Worm (Caenorhabditis elegans): ENCODE measurements around the gene Y41D4B.11.
"Not testable (repeated sequence)": the region's sequence is repeated elsewhere in the genome, so short reads cannot be mapped to it uniquely, and the experiment has no call there.

Gene Y41D4B.11

DNA sequence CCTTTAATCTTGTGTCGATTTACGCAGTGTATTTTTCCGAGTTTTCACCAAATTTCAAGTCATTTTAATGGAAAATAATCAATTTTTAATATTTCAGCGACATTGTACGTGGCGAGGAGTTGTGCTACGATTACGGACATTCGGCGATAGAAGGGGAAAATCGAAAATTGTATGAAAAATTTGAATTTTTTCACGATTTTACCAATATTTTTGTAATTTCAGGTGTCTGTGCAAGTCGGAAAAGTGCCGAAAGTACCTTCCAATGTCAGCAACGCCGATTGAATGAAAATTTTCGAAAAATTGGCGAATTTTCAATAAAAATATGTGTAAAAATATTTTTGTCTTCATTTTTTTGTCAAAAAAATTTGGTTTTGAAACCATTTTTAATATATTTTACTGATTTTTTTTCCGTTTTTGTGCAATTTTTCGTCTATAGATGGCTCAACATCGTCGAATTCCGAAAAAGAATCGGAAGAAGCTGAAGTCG, at the start of gene Y41D4B.11:
TSS of gene Y41D4B.11 (plus strand) at position 437 of the 487 bp plus-strand sequence.
- TF ChIP-seq him-1 (tag; optimal IDR thresholded peaks at IDR 0.05) (no peak), dao-5 (tag; optimal IDR thresholded peaks at IDR 0.05) (no peak), W03F9.2 (tag; optimal IDR thresholded peaks at IDR 0.05) (no peak)

DNA sequence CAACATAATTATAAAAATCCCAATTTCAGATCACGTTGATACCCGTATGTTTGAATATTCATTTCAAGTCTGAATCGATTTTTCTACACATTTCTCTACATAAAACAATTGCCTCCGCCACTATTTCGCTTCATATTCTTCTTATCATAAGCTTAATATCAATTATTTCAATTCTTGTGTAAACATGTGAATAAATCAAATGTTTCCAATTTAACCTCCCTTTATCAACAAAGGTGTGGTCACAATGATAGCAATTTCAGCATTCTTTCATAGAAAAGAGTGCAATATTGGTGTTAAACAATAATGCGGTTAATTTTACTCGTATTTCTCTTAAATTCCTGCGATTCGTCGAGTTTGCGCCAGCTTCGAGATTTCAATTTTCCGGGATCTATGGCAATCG, 45.6 kb upstream of the Y41D4B.11 start, which contains the start of gene Y41D4B.17:
TSS of gene Y41D4B.17 (plus strand) at position 174 of the 400 bp plus-strand sequence.
- TF ChIP-seq W03F9.2 (tag; optimal IDR thresholded peaks at IDR 0.05) (no peak), him-1 (tag; optimal IDR thresholded peaks at IDR 0.05) (no peak), dao-5 (tag; optimal IDR thresholded peaks at IDR 0.05) (no peak)

DNA sequence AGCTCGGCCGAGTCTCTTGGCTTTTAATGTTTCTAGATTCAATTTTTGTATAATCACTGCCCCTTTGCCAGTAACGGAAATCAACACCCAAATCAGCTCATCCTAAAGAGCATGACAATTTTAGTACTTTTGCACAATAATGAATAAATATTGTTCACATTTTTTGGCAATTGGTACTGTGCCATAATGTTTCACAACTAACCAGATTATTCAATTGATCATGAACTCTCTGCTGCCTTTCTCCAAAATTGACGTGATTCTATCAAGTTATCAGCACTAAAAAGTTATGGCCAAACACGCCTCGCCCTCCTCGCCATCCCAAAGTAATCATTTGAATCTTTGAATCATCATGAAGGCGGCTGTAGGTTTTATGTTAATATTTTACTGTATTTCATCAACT, 43.6 kb upstream of the Y41D4B.11 start, which contains the start of gene hpo-6:
TSS of gene hpo-6 (plus strand) at position 301 of the 400 bp plus-strand sequence.
- TF ChIP-seq dao-5 (tag; optimal IDR thresholded peaks at IDR 0.05) (no peak), W03F9.2 (tag; optimal IDR thresholded peaks at IDR 0.05) (no peak), him-1 (tag; optimal IDR thresholded peaks at IDR 0.05) (no peak)

DNA sequence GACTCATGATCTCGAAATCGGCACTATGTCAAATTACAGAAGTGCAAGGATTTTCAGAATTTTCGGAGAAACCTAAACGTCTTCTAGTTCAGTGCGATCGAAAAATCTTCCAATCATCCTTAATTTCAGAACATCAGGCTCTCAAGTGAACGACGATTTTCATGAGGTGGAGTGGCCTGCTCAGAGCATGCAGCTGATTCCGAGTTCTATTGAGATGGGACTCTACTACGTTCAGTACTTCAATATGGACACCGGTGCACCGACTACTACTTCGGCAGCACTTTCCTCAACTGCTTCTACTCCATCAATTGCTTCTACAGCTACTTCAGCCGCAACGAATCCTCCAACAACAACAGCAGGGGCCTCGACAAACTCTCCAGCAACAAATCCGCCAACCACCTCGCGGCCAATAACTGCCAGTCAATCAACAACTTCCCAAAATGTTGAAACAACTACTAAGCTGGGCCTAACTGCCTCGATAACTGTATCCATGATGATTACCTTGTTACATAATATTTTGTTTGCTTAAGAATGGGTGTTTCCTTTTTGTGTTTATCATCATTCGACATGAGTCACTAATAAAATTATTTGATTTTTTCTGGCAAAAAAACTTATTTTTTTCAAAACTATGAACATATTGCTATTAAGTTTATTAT, 41.9 kb upstream of the Y41D4B.11 start, which contains the start of gene Y41D4B.15:
TSS of gene Y41D4B.15 (plus strand) at position 606 of the 656 bp plus-strand sequence.
- TF ChIP-seq him-1 (tag; optimal IDR thresholded peaks at IDR 0.05) (no peak), dao-5 (tag; optimal IDR thresholded peaks at IDR 0.05) (no peak), W03F9.2 (tag; optimal IDR thresholded peaks at IDR 0.05) (no peak)

DNA sequence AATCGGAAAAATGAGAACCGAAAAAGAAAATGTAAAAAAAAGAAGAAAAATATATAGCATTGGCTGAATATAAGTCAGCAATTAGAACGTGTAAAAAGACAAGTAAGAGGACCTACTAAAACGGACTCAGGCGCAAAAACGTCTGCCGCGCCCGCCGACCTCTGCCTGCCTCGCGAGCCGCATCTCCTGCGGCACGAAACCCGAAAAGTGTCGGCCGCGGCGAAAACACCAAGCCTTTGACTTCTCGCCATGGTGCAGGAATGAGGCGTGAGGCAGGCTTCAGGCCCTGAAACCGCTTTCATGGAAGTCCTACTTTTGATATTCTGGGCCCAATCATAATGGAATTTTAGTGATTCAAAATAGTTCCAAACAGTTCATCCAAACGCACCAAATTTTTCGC, 39.8 kb upstream of the Y41D4B.11 start:
- TF ChIP-seq W03F9.2 (tag; optimal IDR thresholded peaks at IDR 0.05), result no peak
- no peak for TF ChIP-seq him-1 (tag; optimal IDR thresholded peaks at IDR 0.05)
- no peak for TF ChIP-seq dao-5 (tag; optimal IDR thresholded peaks at IDR 0.05)

DNA sequence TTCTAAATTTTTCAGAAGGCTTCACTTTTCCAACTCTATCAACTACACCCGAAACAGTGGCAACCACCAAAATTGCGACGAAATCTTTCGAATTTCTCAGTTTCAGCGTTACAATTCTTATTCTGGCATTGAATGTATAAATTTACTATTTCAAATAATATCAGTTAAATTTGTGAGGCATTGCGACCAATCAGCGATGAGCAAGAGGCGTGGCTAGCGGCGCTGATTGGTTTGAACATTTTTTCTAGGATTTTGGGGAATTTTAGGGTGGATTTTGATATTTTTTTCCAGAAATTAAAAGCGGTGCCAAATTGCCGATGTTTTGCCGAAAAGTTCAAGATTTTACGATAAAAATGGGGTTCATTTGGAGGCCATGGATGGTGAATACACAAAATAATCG, 37.9 kb upstream of the Y41D4B.11 start:
- TF ChIP-seq him-1 (tag; optimal IDR thresholded peaks at IDR 0.05) (no peak), W03F9.2 (tag; optimal IDR thresholded peaks at IDR 0.05) (no peak), dao-5 (tag; optimal IDR thresholded peaks at IDR 0.05) (no peak)

DNA sequence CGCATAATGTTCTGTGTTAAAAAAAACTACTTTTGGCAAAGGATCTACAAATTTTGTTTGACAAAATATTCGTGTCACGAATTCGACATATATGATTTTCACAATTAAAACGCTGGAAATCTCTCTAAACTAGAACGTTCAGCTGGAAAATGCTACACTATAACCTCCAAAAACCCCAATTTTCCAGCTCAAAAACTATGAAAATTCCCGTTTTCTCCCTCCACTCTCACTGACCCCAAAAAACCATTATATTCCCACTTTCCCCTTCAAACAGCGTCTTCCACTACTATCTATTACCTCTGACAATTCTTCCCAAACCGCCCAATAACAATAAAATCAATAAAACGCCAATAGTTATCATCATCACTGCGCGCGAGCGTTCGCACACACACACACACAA, 28.8 kb upstream of the Y41D4B.11 start, which contains the start of gene Y41D4B.14:
TSS of gene Y41D4B.14 (plus strand) at position 301 of the 400 bp plus-strand sequence.
- TF ChIP-seq W03F9.2 (tag; optimal IDR thresholded peaks at IDR 0.05), result no peak
- no peak for TF ChIP-seq dao-5 (tag; optimal IDR thresholded peaks at IDR 0.05)
- TF ChIP-seq him-1 (tag; optimal IDR thresholded peaks at IDR 0.05), result no peak

DNA sequence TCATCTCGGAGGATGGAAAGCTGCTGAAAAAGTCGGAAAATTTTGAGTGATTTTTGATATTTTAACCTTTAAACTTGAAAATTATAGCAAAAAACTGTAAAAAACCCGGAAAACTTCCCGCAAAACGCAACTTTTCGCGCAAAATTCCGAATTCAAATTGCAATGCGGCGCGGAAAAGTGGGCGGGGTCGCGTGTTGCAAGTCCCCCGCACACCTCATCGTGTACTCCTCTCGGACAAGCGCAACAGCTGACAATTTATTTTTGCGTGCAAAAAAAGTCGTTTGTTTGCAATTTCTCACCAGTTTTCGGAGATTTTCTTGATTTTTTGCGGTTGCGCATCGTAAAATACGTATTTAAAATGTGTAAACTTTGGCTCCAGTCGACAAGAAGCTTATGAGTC, 9.7 kb upstream of the Y41D4B.11 start, which contains the start of gene npp-8:
TSS of gene npp-8 (minus strand) at position 23 of the 400 bp plus-strand sequence.
- TF ChIP-seq W03F9.2 (tag; optimal IDR thresholded peaks at IDR 0.05) (peak; percentile 88), him-1 (tag; optimal IDR thresholded peaks at IDR 0.05) (no peak), dao-5 (tag; optimal IDR thresholded peaks at IDR 0.05) (no peak)

DNA sequence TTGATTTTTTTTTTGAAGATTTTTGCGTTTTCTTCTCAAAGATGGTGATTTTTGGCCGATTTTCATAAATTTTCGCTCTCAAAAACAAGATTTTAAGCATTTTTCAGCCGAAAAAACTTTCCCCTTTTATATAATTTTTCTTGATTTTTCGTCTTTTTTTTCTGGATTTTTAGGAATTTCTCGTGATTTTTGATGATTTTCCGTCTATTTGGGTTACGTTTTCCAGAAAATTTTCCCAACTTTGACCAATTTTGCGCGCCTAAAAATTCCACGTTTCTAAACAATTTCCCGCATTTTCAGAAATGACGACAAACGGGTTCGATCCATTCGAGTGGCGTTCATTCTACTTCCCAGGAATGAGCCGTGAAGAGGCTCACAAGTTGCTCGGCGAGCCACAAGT, 8.5 kb upstream of the Y41D4B.11 start, which contains the start of gene ced-2:
TSS of gene ced-2 (plus strand) at position 301 of the 400 bp plus-strand sequence.
- TF ChIP-seq him-1 (tag; optimal IDR thresholded peaks at IDR 0.05), result no peak
- TF ChIP-seq W03F9.2 (tag; optimal IDR thresholded peaks at IDR 0.05), result no peak

DNA sequence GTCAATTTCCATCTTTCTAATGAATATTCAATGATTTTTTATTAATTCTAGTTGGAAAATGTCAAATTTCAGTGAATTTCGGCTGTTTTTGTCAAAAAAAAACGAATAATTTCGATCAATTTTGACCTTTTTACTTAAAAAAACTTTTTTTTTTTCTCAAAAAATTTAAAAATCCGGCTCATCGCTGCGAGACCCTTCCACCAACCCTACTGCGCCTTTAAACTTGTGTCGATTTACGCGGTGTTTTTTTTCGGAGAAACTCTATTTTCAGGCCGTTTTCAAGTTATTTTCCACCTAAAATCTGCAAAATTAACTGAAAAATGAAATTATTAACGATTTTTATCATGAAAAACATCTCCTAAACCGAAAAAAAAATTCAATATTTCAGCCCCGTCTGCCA, 4.7 kb upstream of the Y41D4B.11 start:
- TF ChIP-seq dao-5 (tag; optimal IDR thresholded peaks at IDR 0.05), result no peak
- TF ChIP-seq W03F9.2 (tag; optimal IDR thresholded peaks at IDR 0.05), result no peak
- TF ChIP-seq him-1 (tag; optimal IDR thresholded peaks at IDR 0.05), result no peak

DNA sequence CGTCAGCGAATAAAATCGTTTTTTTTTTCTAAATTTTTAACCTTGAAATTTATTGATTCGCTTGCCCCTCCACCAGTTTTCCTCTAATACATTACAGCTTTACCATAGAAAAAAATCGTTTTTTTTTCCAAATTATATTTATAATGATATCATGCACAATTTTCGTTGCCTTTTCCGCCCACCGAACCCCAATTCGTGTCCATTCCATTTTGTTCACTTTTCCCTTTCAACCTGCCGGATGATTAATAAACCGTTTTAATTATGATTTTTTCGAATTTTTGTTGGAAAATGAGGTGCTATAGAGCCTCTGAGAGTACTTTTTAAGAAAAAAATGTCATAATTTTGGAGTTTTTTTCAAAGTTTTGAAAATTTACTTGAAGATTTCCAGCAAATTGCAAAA, 4.2 kb upstream of the Y41D4B.11 start, which contains the start of gene set-23:
TSS of gene set-23 (plus strand) at position 301 of the 400 bp plus-strand sequence.
- TF ChIP-seq dao-5 (tag; optimal IDR thresholded peaks at IDR 0.05) (no peak), W03F9.2 (tag; optimal IDR thresholded peaks at IDR 0.05) (no peak), him-1 (tag; optimal IDR thresholded peaks at IDR 0.05) (no peak)

DNA sequence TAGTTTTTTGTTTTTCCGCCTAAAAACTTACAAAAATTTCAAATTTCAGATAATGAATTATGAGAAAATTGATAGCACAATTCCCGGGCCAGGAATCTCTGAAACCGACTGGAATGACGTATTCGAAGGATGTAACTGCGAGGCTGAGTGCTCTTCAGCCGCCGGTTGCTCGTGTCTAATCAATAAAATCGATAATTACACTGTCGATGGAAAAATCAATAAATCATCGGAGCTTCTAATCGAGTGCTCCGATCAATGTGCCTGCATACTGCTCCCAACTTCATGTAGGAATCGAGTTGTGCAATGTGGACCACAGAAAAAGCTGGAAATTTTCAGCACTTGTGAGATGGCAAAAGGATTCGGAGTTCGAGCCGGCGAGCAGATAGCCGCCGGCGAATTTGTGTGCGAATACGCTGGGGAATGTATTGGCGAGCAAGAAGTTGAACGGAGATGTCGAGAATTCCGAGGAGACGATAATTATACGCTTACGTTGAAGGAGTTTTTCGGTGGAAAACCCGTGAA, 2.5 kb upstream of the Y41D4B.11 start:
- TF ChIP-seq dao-5 (tag; optimal IDR thresholded peaks at IDR 0.05) (no peak), W03F9.2 (tag; optimal IDR thresholded peaks at IDR 0.05) (no peak), him-1 (tag; optimal IDR thresholded peaks at IDR 0.05) (no peak)

DNA sequence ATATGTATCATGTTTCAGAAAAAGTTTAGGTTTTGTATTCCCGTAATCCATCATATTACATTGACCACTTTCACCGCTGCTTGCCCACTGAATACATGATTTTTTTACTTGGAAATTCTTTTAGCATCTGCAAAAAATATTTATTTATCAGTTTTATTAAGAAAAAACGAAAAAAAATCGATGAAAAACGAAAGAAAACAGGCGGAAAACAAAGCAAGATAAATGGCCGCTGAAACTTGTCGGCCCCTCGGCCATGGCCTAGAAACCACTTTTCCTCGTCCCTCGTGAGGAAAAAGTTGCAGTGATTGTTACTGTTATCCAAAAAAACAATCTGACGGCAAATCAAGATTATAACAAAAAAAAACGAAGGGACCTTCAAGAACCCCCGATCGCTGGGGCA, 4.5 kb downstream of the Y41D4B.11 start, which contains the start of gene dsl-3:
TSS of gene dsl-3 (plus strand) at position 301 of the 400 bp plus-strand sequence.
- not testable (repeated sequence) for TF ChIP-seq dao-5, W03F9.2, him-1 (tag; optimal IDR thresholded peaks at IDR 0.05)

DNA sequence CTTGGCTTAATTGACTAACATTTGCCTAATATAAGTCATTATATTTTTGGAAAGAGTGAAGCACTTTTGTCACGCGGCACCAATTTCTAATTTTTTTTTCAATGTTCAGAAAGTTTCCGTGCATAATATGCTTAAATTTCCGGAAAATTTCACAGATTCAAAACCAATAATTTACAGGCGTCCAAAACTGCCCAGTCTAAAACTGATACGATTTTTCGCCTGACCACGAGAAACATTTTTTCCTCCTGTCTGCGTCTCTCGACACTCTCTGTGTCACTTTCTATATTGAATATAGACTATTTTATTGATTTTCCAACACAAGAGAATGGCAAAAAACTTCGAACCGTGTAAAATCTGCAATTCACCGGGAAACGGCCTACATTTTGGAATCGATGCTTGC, 8.1 kb downstream of the Y41D4B.11 start, which contains the start of gene nhr-122:
TSS of gene nhr-122 (plus strand) at position 301 of the 400 bp plus-strand sequence.
- TF ChIP-seq W03F9.2 (tag; optimal IDR thresholded peaks at IDR 0.05) (no peak), him-1 (tag; optimal IDR thresholded peaks at IDR 0.05) (no peak), dao-5 (tag; optimal IDR thresholded peaks at IDR 0.05) (no peak)

Data from whole organism, L4/young adult.